Worm (Caenorhabditis elegans) whole organism, L1 larva: Measurements from ENCODE around the gene msp-3.

ENCODE experiments used
- C04F5.9 ChIP-seq: sonication (generic microtip); optimal IDR thresholded peaks from 2 replicates; lab custom pipeline; 2016; ENCODE audit warnings: missing genetic modification characterization, missing compliant biosample characterization
- aha-1 ChIP-seq: fragments of 150-350 bp; optimal IDR thresholded peaks from 2 replicates; lab custom pipeline; 2014; ENCODE audit warnings: missing biosample characterization, missing genetic modification characterization
- aly-2 ChIP-seq: fragments of 150-350 bp; optimal IDR thresholded peaks from 2 replicates; lab custom pipeline; 2014; ENCODE audit warnings: missing biosample characterization, missing genetic modification characterization
- blmp-1 ChIP-seq: fragments of 150-350 bp; optimal IDR thresholded peaks from 2 replicates; lab custom pipeline; 2014; ENCODE audit warnings: missing biosample characterization, missing genetic modification characterization
- ceh-63 ChIP-seq: fragments of 200-800 bp; sonication (Bioruptor generic); optimal IDR thresholded peaks from 2 replicates; lab custom pipeline; 2018; ENCODE audit warnings: mild to moderate bottlenecking, missing genetic modification characterization, missing compliant biosample characterization
- dsc-1 ChIP-seq: sonication (generic microtip); optimal IDR thresholded peaks from 2 replicates; lab custom pipeline; 2016; ENCODE audit warnings: mild to moderate bottlenecking, missing genetic modification characterization, missing compliant biosample characterization
- efl-1 ChIP-seq, 4 experiments: fragments of 150-350 bp; optimal IDR thresholded peaks in 3 of 4; peaks in 1 of 4; 1 replicate in 1 of 4; 2 replicates in 3 of 4; lab custom pipeline; 2014; ENCODE audit warnings: missing biosample characterization in 2 of 4, missing genetic modification characterization in 2 of 4, missing genetic modification reagents in 2 of 4
- efl-3 ChIP-seq: fragments of 200-800 bp; sonication (Bioruptor generic); optimal IDR thresholded peaks from 2 replicates; lab custom pipeline; 2018; ENCODE audit warnings: mild to moderate bottlenecking, missing genetic modification characterization, missing compliant biosample characterization
- egl-13 ChIP-seq: sonication (generic microtip); optimal IDR thresholded peaks from 2 replicates; lab custom pipeline; 2016; ENCODE audit warnings: missing genotype, missing genetic modification reagents, missing genetic modification characterization, missing compliant biosample characterization
- elt-3 ChIP-seq, 6 experiments: fragments of 150-350 bp in 1 of 6; sonication (generic microtip); optimal IDR thresholded peaks; 2 replicates each; lab custom pipeline; 2017 to 2018; ENCODE audit warnings: missing biosample characterization in 6 of 6, missing genetic modification characterization in 6 of 6, inconsistent platforms in 1 of 6
- fkh-4 ChIP-seq: sonication (generic microtip); optimal IDR thresholded peaks from 2 replicates; lab custom pipeline; 2016; ENCODE audit warnings: missing compliant biosample characterization, missing genetic modification characterization, borderline replicate concordance
- fkh-8 ChIP-seq: sonication (generic microtip); optimal IDR thresholded peaks from 2 replicates; lab custom pipeline; 2016; ENCODE audit warnings: mild to moderate bottlenecking, missing genetic modification characterization, missing compliant biosample characterization
- fos-1 ChIP-seq: fragments of 150-350 bp; optimal IDR thresholded peaks from 2 replicates; lab custom pipeline; 2014; ENCODE audit warnings: missing biosample characterization, missing genetic modification characterization
- grh-1 ChIP-seq: fragments of 200-800 bp; sonication (Bioruptor generic); IDR thresholded peaks from 2 replicates; pipeline ENCODE4 v1.3.6; 2022; ENCODE audit warnings: missing genetic modification reagents, missing genetic modification characterization, missing compliant biosample characterization
- hlh-17 ChIP-seq: fragments of 200-800 bp; sonication (Bioruptor generic); optimal IDR thresholded peaks from 2 replicates; lab custom pipeline; 2018; ENCODE audit warnings: missing genetic modification characterization, mild to moderate bottlenecking, missing compliant biosample characterization, moderate library complexity, borderline replicate concordance
- hlh-4 ChIP-seq: sonication (generic microtip); optimal IDR thresholded peaks from 2 replicates; lab custom pipeline; 2016; ENCODE audit warnings: mild to moderate bottlenecking, missing genetic modification characterization, missing compliant biosample characterization
- lin-13 ChIP-seq: fragments of 150-350 bp; optimal IDR thresholded peaks from 2 replicates; lab custom pipeline; 2014; ENCODE audit warnings: missing biosample characterization, missing genetic modification reagents, missing genetic modification characterization
- lin-14 ChIP-seq: fragments of 200-800 bp; sonication (Bioruptor generic); optimal IDR thresholded peaks from 2 replicates; lab custom pipeline; 2018; ENCODE audit warnings: mild to moderate bottlenecking, missing genetic modification characterization, moderate library complexity, missing compliant biosample characterization
- lin-35 ChIP-seq, 2 experiments: fragments of 150-350 bp; optimal IDR thresholded peaks; 2 replicates each; lab custom pipeline; 2014; ENCODE audit warnings: missing biosample characterization in 2 of 2, missing genetic modification characterization in 2 of 2, missing genetic modification reagents in 2 of 2
- lsy-2 ChIP-seq, 2 experiments: fragments of 150-350 bp; optimal IDR thresholded peaks; 2 replicates each; lab custom pipeline; 2014; ENCODE audit warnings: missing biosample characterization in 2 of 2, missing genetic modification characterization in 2 of 2
- mep-1 ChIP-seq: fragments of 150-350 bp; optimal IDR thresholded peaks from 2 replicates; lab custom pipeline; 2014; ENCODE audit warnings: missing biosample characterization, missing genetic modification characterization
- nhr-12 ChIP-seq: sonication (generic microtip); optimal IDR thresholded peaks from 2 replicates; lab custom pipeline; 2017; ENCODE audit warnings: missing biosample characterization, missing genetic modification characterization
- nhr-19 ChIP-seq: fragments of 200-800 bp; sonication (Bioruptor generic); conservative IDR thresholded peaks from 2 replicates; pipeline ENCODE4 v1.3.6; 2022; ENCODE audit warnings: missing genetic modification characterization, missing compliant biosample characterization
- nhr-20 ChIP-seq: sonication (generic microtip); optimal IDR thresholded peaks from 2 replicates; lab custom pipeline; 2016; ENCODE audit warnings: mild to moderate bottlenecking, missing genetic modification characterization, missing compliant biosample characterization
- nhr-237 ChIP-seq: fragments of 150-350 bp; optimal IDR thresholded peaks from 2 replicates; lab custom pipeline; 2014; ENCODE audit warnings: missing biosample characterization, missing genetic modification characterization
- nhr-47 ChIP-seq: sonication (generic microtip); optimal IDR thresholded peaks from 2 replicates; lab custom pipeline; 2016; ENCODE audit warnings: mild to moderate bottlenecking, missing genetic modification characterization, moderate library complexity, missing compliant biosample characterization
- nhr-71 ChIP-seq: sonication (generic microtip); optimal IDR thresholded peaks from 2 replicates; lab custom pipeline; 2016; ENCODE audit warnings: mild to moderate bottlenecking, missing genetic modification characterization, moderate library complexity, missing compliant biosample characterization
- nhr-85 ChIP-seq: sonication (generic microtip); peaks from one replicate; lab custom pipeline; 2016; ENCODE audit warnings: missing genetic modification characterization, inconsistent platforms, missing compliant biosample characterization
- nhr-90 ChIP-seq: sonication (generic microtip); optimal IDR thresholded peaks from 2 replicates; lab custom pipeline; 2016; ENCODE audit warnings: mild to moderate bottlenecking, missing genetic modification characterization, missing compliant biosample characterization; ENCODE audit not compliant: poor library complexity
- pag-3 ChIP-seq: sonication (generic microtip); optimal IDR thresholded peaks from 2 replicates; lab custom pipeline; 2017; ENCODE audit warnings: missing genetic modification characterization, mild to moderate bottlenecking, missing compliant biosample characterization, antibody characterized with exemption, borderline replicate concordance; ENCODE audit not compliant: insufficient read depth
- snpc-4 ChIP-seq: fragments of 150-350 bp; optimal IDR thresholded peaks from 2 replicates; lab custom pipeline; 2014; ENCODE audit warnings: missing biosample characterization, missing genetic modification characterization
- snu-23 ChIP-seq: sonication (generic microtip); optimal IDR thresholded peaks from 2 replicates; lab custom pipeline; 2016; ENCODE audit warnings: missing genetic modification characterization, missing compliant biosample characterization
- sox-4 ChIP-seq: sonication (generic microtip); optimal IDR thresholded peaks from 2 replicates; lab custom pipeline; 2016; ENCODE audit warnings: missing genetic modification characterization, missing compliant biosample characterization
- swsn-7 ChIP-seq: sonication (generic microtip); optimal IDR thresholded peaks from 2 replicates; lab custom pipeline; 2016; ENCODE audit warnings: missing genetic modification characterization, missing compliant biosample characterization
- tlp-1 ChIP-seq: fragments of 150-350 bp; optimal IDR thresholded peaks from 2 replicates; lab custom pipeline; 2014; ENCODE audit warnings: missing biosample characterization, missing genetic modification characterization
- unc-86 ChIP-seq: sonication (generic microtip); optimal IDR thresholded peaks from 2 replicates; lab custom pipeline; 2016; ENCODE audit warnings: missing genetic modification characterization, missing compliant biosample characterization
- xbp-1 ChIP-seq: sonication (generic microtip); optimal IDR thresholded peaks from 2 replicates; lab custom pipeline; 2016; ENCODE audit warnings: missing genetic modification characterization, missing compliant biosample characterization
- zag-1 ChIP-seq: fragments of 150-350 bp; optimal IDR thresholded peaks from 2 replicates; lab custom pipeline; 2014; ENCODE audit warnings: missing biosample characterization, missing genetic modification characterization
- ztf-11 ChIP-seq, 2 experiments: sonication (generic microtip); optimal IDR thresholded peaks; 2 replicates each; lab custom pipeline; 2016 to 2017; ENCODE audit warnings: missing genetic modification characterization in 2 of 2, missing biosample characterization in 1 of 2, missing compliant biosample characterization in 1 of 2
- ztf-4 ChIP-seq: fragments of 150-350 bp; optimal IDR thresholded peaks from 2 replicates; lab custom pipeline; 2014; ENCODE audit warnings: missing biosample characterization, missing genetic modification characterization

msp-3 gene

DNA sequence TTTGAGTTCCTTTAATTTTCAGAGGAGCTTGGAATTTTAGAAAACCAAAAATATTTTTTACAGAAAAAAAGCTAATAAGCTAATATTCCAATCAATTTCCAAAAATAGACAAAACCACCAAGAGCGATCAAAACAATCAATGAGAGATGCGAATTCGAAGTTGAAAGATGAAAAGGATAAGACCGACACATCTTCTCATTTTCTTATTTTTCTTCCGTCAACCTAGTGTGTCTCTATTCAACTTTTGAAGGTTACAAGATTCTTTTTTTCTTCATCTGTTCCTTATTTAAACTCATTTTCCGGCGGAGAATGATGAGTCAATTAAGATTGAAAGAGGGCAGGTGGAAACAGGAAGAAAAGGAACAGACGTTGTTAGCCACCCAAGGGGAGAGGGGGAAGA is 18.5 kb downstream of the msp-3 start:
- TF ChIP-seq nhr-20 (tag; lab: Kevin White, UChicago) (peak; percentile 7), unc-86 (tag; lab: Kevin White, UChicago) (no peak), blmp-1 (tag; lab: Kevin White, UChicago) (peak; percentile 48), lin-13 (GFP tag; lab: Kevin White, UChicago) (no peak), lin-14 (GFP tag; lab: Kevin White, UChicago) (peak; percentile 80), mep-1 (tag; lab: Kevin White, UChicago) (peak; percentile 3), nhr-85 (tag; lab: Kevin White, UChicago) (peak; percentile 78), pag-3 (tag; lab: Kevin White, UChicago) (no peak), lsy-2 (tag; optimal IDR thresholded peaks at IDR 0.05; lab: Kevin White, UChicago) (no peak), zag-1 (tag; lab: Kevin White, UChicago) (no peak)

DNA sequence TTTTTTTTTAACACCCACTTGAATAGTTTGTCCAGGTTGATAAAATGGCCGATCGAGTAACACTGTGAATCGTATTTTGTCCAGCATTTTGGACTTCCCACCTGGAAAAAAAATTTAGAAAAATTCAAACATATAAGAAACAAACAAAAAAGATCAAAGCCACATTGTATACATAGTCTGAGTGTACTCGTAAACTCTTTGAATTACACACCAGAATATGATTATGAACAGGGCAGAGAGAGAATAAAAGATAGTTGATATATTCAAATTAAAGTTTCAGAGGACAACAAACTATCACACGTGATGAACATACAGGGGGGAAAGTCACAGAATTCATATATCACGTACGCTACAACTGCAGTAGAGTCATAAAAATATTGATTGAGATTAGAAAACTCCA is 19.8 kb downstream of the msp-3 start, which contains the start of gene ttm-2:
Gene ttm-2, minus strand, starts transcription at position 101 of the 400 bp plus-strand sequence.
- no peak for TF ChIP-seq ztf-4 (tag; lab: Kevin White, UChicago)
- TF ChIP-seq C04F5.9 (tag; lab: Kevin White, UChicago): no peak

DNA sequence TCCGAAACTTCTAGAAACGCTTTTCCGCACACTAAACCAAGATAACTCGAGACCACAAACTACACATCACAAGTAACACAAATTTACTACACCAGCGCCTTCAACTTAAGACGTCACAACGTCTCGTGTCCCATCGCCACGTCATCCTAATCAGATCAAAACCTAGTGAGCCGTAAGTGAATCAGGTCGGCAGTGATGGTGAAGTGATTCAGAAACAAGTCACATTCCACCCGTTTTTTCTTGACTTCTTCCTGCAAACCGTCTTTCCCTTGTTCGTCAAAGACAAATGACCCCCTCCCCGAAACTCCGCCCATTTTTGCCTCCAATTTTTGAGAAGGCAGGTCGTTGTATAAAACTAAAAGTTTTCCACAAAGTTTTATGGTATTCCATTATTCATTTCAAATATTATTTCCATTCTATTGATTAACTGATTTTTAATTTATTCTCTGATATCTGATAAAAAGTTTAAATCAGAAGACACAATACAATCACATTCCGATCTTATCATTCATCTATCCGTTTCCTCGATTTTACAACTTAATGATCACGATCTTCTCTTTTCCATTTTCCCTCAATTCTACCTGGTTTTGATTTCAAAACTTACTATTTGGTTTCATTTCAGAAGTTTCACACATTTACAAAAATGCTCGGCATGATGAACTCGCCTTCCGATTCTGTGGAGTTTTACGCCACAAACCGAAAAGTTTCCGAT is 23.4 kb downstream of the msp-3 start, which contains the start of gene F26G1.2:
Gene F26G1.2, plus strand, starts transcription at position 508 of the 712 bp plus-strand sequence.
- TF ChIP-seq blmp-1 (tag; lab: Kevin White, UChicago): peak; percentile 51
- TF ChIP-seq hlh-17: no peak
- peak; percentile 36 for TF ChIP-seq xbp-1
- no peak for TF ChIP-seq nhr-47 (tag; lab: Kevin White, UChicago)
- peak; percentile 25; the same call in 1 of the 2 replicates for TF ChIP-seq grh-1 (GFP tag; lab: Robert Waterston, UW)
- TF ChIP-seq lin-35 (GFP tag; optimal IDR thresholded peaks at IDR 0.05; lab: Kevin White, UChicago): peak in 1 of 2 experiments; percentile 32
- TF ChIP-seq efl-1 (optimal IDR thresholded peaks at IDR 0.05; lab: Kevin White, UChicago): no peak
- peak in 1 of 2 experiments; percentile 90 for TF ChIP-seq efl-1 (GFP tag; optimal IDR thresholded peaks at IDR 0.05 in 1 of 2; lab: Kevin White, UChicago)
- no peak for TF ChIP-seq tlp-1 (tag; lab: Kevin White, UChicago)
- peak; percentile 50 for TF ChIP-seq nhr-71 (tag; lab: Kevin White, UChicago)
- peak; percentile 32 for TF ChIP-seq fkh-8 (tag; lab: Kevin White, UChicago)
- peak in 1 of 6 experiments; percentile 69 for TF ChIP-seq elt-3 (tag; optimal IDR thresholded peaks at IDR 0.05; lab: Kevin White, UChicago)
- peak; percentile 8 for TF ChIP-seq lin-14 (GFP tag; lab: Kevin White, UChicago)
- peak; percentile 84 for TF ChIP-seq nhr-85 (tag; lab: Kevin White, UChicago)
- TF ChIP-seq snu-23 (GFP tag; lab: Kevin White, UChicago): peak; percentile 11
- TF ChIP-seq nhr-20 (tag; lab: Kevin White, UChicago): peak; percentile 53
- TF ChIP-seq lsy-2 (tag; optimal IDR thresholded peaks at IDR 0.05; lab: Kevin White, UChicago): peak in 1 of 2 experiments; percentile 24
- TF ChIP-seq, all 84 proteins: peak for 13

DNA sequence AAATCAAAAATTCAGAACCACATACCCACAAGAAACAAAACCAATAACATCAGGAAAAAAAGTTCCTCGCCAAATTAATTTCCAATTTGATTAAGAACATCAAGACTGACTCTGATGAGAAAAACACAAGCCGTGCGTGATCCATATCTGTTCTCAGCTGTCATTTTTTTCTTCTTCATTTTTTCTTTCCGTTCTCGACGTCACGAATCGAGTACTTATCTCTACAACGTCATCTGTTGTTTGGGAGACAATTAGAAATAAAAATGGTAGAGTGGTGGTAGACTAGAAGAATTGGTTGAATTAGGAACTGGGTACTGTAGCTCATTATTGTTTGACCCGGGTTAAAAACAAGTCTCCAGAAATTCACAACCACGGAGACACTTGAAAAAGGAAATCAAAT is 25.1 kb downstream of the msp-3 start:
- no peak for TF ChIP-seq ztf-4 (tag; lab: Kevin White, UChicago)
- TF ChIP-seq ceh-63 (GFP tag; lab: Kevin White, UChicago): no peak
- no peak for TF ChIP-seq efl-3
- TF ChIP-seq nhr-71 (tag; lab: Kevin White, UChicago): peak; percentile 31
- no peak for TF ChIP-seq fkh-4 (tag; lab: Kevin White, UChicago)
- no peak for TF ChIP-seq ztf-11 (tag; optimal IDR thresholded peaks at IDR 0.05; lab: Kevin White, UChicago)
- no peak for TF ChIP-seq tlp-1 (tag; lab: Kevin White, UChicago)
- TF ChIP-seq nhr-12 (tag; lab: Kevin White, UChicago): no peak
- TF ChIP-seq dsc-1 (tag; lab: Kevin White, UChicago): no peak
- TF ChIP-seq nhr-85 (tag; lab: Kevin White, UChicago): peak; percentile 93
- TF ChIP-seq aly-2 (tag; lab: Kevin White, UChicago): no peak
- TF ChIP-seq swsn-7 (tag; lab: Kevin White, UChicago): no peak
- no peak for TF ChIP-seq unc-86 (tag; lab: Kevin White, UChicago)
- TF ChIP-seq nhr-90: no peak
- TF ChIP-seq nhr-47 (tag; lab: Kevin White, UChicago): no peak
- no peak for TF ChIP-seq nhr-19 (GFP tag; lab: Robert Waterston, UW)
- no peak for TF ChIP-seq fos-1 (tag; lab: Kevin White, UChicago)
- TF ChIP-seq efl-1 (optimal IDR thresholded peaks at IDR 0.05; lab: Kevin White, UChicago): no peak
- TF ChIP-seq efl-1 (GFP tag; optimal IDR thresholded peaks at IDR 0.05 in 1 of 2; lab: Kevin White, UChicago): no peak
- TF ChIP-seq egl-13 (tag; lab: Kevin White, UChicago): no peak
- TF ChIP-seq sox-4: no peak
- TF ChIP-seq lin-13 (GFP tag; lab: Kevin White, UChicago): no peak
- TF ChIP-seq lin-35 (GFP tag; optimal IDR thresholded peaks at IDR 0.05; lab: Kevin White, UChicago): peak in 1 of 2 experiments; percentile 4
- TF ChIP-seq nhr-20 (tag; lab: Kevin White, UChicago): peak; percentile 48
- no peak for TF ChIP-seq grh-1 (GFP tag; lab: Robert Waterston, UW)
- no peak for TF ChIP-seq snpc-4
- no peak for TF ChIP-seq xbp-1
- TF ChIP-seq nhr-237 (tag; lab: Kevin White, UChicago): no peak
- no peak for TF ChIP-seq hlh-17
- no peak for TF ChIP-seq hlh-4 (tag; lab: Kevin White, UChicago)
- TF ChIP-seq aha-1 (tag; lab: Kevin White, UChicago): no peak
